Worm (Caenorhabditis elegans) whole organism, midembryonic: ENCODE results near the gene T16A9.3.

Experiments
- T22C8.4 ChIP-seq: fragments of 200-800 bp; sonication (Bioruptor generic); IDR thresholded peaks from 2 replicates; pipeline ENCODE4 v1.3.6; 2022; ENCODE audit warnings: missing genetic modification characterization, missing compliant biosample characterization
- cog-1 ChIP-seq: sonication (generic microtip); optimal IDR thresholded peaks from 2 replicates; lab custom pipeline; 2016; ENCODE audit warnings: missing genetic modification characterization, missing compliant biosample characterization
- flt-1 ChIP-seq: fragments of 200-800 bp; sonication (Bioruptor generic); IDR thresholded peaks from 2 replicates; pipeline ENCODE4 v1.3.6; 2022; ENCODE audit warnings: missing genetic modification characterization, missing compliant biosample characterization
- klf-2 ChIP-seq: fragments of 200-800 bp; sonication (Bioruptor generic); conservative IDR thresholded peaks from 2 replicates; pipeline ENCODE4 v1.3.6; 2022; ENCODE audit warnings: missing genetic modification reagents, missing genetic modification characterization, missing compliant biosample characterization
- med-1 ChIP-seq: sonication (generic microtip); optimal IDR thresholded peaks from 2 replicates; lab custom pipeline; 2017; ENCODE audit warnings: missing genetic modification characterization, mild to moderate bottlenecking, missing compliant biosample characterization, antibody characterized with exemption, missing genetic modification reagents; ENCODE audit not compliant: insufficient read depth
- ref-1 ChIP-seq: fragments of 200-800 bp; sonication (Bioruptor generic); conservative IDR thresholded peaks from 2 replicates; pipeline ENCODE4 v1.3.6; 2022; ENCODE audit warnings: missing genetic modification reagents, missing genetic modification characterization, missing compliant biosample characterization
- tab-1 ChIP-seq: fragments of 200-800 bp; sonication (Bioruptor generic); IDR thresholded peaks from 2 replicates; pipeline ENCODE4 v1.3.6; 2022; ENCODE audit warnings: missing genetic modification characterization, missing compliant biosample characterization
- ztf-23 ChIP-seq: fragments of 200-800 bp; sonication (Bioruptor generic); IDR thresholded peaks from 2 replicates; pipeline ENCODE4 v1.3.6; 2022; ENCODE audit warnings: missing genetic modification reagents, missing genetic modification characterization, missing compliant biosample characterization
- ztf-29 ChIP-seq: fragments of 200-800 bp; sonication (Bioruptor generic); IDR thresholded peaks from 2 replicates; pipeline ENCODE4 v1.3.6; 2022; ENCODE audit warnings: missing genetic modification reagents, missing genetic modification characterization, missing compliant biosample characterization

DNA sequence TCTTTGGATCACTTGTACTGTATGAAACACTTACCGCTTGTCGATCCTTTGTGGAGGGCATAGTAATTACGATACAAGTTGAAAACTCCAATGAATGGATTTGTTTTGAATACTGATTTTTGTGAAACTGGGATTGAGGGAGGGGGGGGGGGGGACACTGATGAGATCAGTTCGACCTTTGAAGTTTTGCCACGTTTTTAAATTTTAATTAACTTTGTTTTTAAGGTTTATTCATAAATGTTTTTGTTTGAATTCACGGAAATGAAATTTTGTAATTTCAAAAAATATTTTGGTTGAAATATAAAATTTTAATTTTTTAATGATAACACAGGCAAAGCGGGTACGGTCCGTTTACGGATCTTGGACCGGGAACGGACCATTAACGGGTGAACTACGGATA is 30.6 kb downstream of the T16A9.3 start, which contains the start of gene ent-3:
- TF ChIP-seq ztf-29, result no peak
- TF ChIP-seq tab-1 (GFP tag; lab: Robert Waterston, UW), result no peak
- TF ChIP-seq med-1 (GFP tag; lab: Kevin White, UChicago), result no peak
- TF ChIP-seq ref-1 (GFP tag; lab: Robert Waterston, UW), result no peak
- no peak for TF ChIP-seq flt-1 (GFP tag; lab: Robert Waterston, UW)
- TF ChIP-seq ztf-23 (GFP tag; lab: Robert Waterston, UW), result no peak
- TF ChIP-seq cog-1, result no peak
- TF ChIP-seq T22C8.4 (GFP tag; lab: Robert Waterston, UW), result no peak
- TF ChIP-seq klf-2, result no peak
